Fruit fly (Drosophila melanogaster) whole organism, prepupa: Measurements from ENCODE around the gene CG33191.

ENCODE experiments used
- CG10669 ChIP-seq: fragments of 200-800 bp; sonication (Bioruptor generic); optimal IDR thresholded peaks from 3 replicates; lab custom pipeline; 2018; ENCODE audit warnings: missing biosample characterization, mild to moderate bottlenecking, missing genetic modification characterization, moderate library complexity
- CG11902 ChIP-seq: fragments of 200-800 bp; sonication (Bioruptor generic); optimal IDR thresholded peaks from 3 replicates; lab custom pipeline; 2016; ENCODE audit warnings: missing biosample characterization, missing genetic modification characterization
- CG15336 ChIP-seq: fragments of 200-800 bp; sonication (Bioruptor generic); IDR thresholded peaks from 2 replicates; pipeline ENCODE4 v1.3.6; 2022; ENCODE audit warnings: missing biosample characterization, missing genetic modification characterization
- fkh ChIP-seq: fragments of 200-800 bp; sonication (Bioruptor generic); optimal IDR thresholded peaks from 3 replicates; lab custom pipeline; 2017; ENCODE audit warnings: missing biosample characterization, mild to moderate bottlenecking, missing genetic modification characterization, moderate library complexity

- TF ChIP-seq CG15336 (GFP tag; lab: Robert Waterston, UW) (peak; percentile 47; the same call in 1 of the 2 replicates), fkh (peak; percentile 84), CG10669 (GFP tag; lab: Kevin White, UChicago) (no peak), CG11902 (GFP tag; lab: Kevin White, UChicago) (no peak)
Observed at dm6 chr3R:8820428-8820912, 40.7 kb upstream of the CG33191 start, which contains the start of gene aqz.
